Fruit fly (Drosophila melanogaster) whole organism, pupa: ENCODE measurements around the gene spn-F.

ENCODE experiments used
- CG15710 ChIP-seq: fragments of 200-800 bp; sonication (Bioruptor generic); optimal IDR thresholded peaks from 2 replicates; lab custom pipeline; 2018; ENCODE audit warnings: missing biosample characterization, mild to moderate bottlenecking, missing genetic modification characterization, moderate library complexity
- CG17806 ChIP-seq: fragments of 200-800 bp; sonication (Bioruptor generic); optimal IDR thresholded peaks from 2 replicates; lab custom pipeline; 2018; ENCODE audit warnings: missing biosample characterization, mild to moderate bottlenecking, missing genetic modification characterization, moderate library complexity
- CG34367 ChIP-seq: fragments of 200-800 bp; sonication (Bioruptor generic); optimal IDR thresholded peaks from 2 replicates; lab custom pipeline; 2018; ENCODE audit warnings: missing biosample characterization, mild to moderate bottlenecking, missing genetic modification characterization
- CG8159 ChIP-seq: fragments of 200-800 bp; sonication (Bioruptor generic); optimal IDR thresholded peaks from 3 replicates; lab custom pipeline; 2018; ENCODE audit warnings: missing biosample characterization, mild to moderate bottlenecking, missing genetic modification characterization, moderate library complexity
- CG9948 ChIP-seq: fragments of 200-800 bp; sonication (Bioruptor generic); optimal IDR thresholded peaks from 2 replicates; lab custom pipeline; 2018; ENCODE audit warnings: missing biosample characterization, mild to moderate bottlenecking, missing genetic modification characterization, moderate library complexity
- D1 ChIP-seq: fragments of 200-800 bp; sonication (Bioruptor generic); optimal IDR thresholded peaks from 2 replicates; lab custom pipeline; 2018; ENCODE audit warnings: missing biosample characterization, mild to moderate bottlenecking, missing genetic modification characterization, moderate library complexity
- EcR ChIP-seq: fragments of 200-800 bp; sonication (Bioruptor generic); optimal IDR thresholded peaks from 3 replicates; lab custom pipeline; 2019; ENCODE audit warnings: missing biosample characterization, missing genetic modification characterization, mild to moderate bottlenecking, moderate library complexity, missing genetic modification reagents
- Ets98B ChIP-seq: fragments of 200-800 bp; sonication (Bioruptor generic); IDR thresholded peaks from 2 replicates; pipeline ENCODE4 v1.3.6; 2022; ENCODE audit warnings: missing biosample characterization, missing genetic modification characterization
- Pif1A ChIP-seq: fragments of 200-800 bp; sonication (Bioruptor generic); optimal IDR thresholded peaks from 3 replicates; lab custom pipeline; 2016; ENCODE audit warnings: missing biosample characterization, missing genetic modification characterization
- Pif1B ChIP-seq: fragments of 200-800 bp; sonication (Bioruptor generic); optimal IDR thresholded peaks from 3 replicates; lab custom pipeline; 2016; ENCODE audit warnings: missing biosample characterization, missing genetic modification characterization
- fd96Ca ChIP-seq: fragments of 200-800 bp; sonication (Bioruptor generic); IDR thresholded peaks from 3 replicates; pipeline ENCODE4 v1.3.6; 2022; ENCODE audit warnings: missing biosample characterization, missing genetic modification characterization

DNA sequence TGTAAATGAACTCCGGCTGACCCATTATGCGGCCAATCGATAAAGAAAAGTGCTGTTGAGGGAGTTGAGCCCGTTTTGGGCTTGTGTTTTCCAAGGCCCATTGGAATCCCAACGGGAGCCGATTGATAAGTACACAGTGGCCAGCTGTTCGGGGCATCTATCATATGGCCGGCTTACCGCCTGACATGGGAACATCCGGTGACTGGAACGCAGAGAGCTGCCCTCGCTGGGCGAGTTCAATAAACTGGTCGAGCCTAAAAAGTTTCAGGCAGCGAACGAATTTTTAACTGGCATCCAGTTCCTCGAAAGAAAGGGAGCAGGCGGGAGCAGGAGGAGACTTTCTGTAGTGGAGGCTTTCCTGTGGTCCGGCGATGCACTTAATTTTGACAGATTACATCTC lies 46.6 kb downstream of the spn-F start:
- TF ChIP-seq Pif1B (GFP tag; lab: Kevin White, UChicago): no peak
- no peak for TF ChIP-seq Ets98B (GFP tag; lab: Robert Waterston, UW)
- no peak for TF ChIP-seq CG34367 (tag; lab: Kevin White, UChicago)
- TF ChIP-seq CG15710 (tag; lab: Kevin White, UChicago): no peak
- no peak for TF ChIP-seq Pif1A
- no peak for TF ChIP-seq CG17806 (tag; lab: Kevin White, UChicago)
- peak; percentile 52 for TF ChIP-seq EcR (GFP tag; lab: Kevin White, UChicago)
- TF ChIP-seq CG8159 (tag; lab: Kevin White, UChicago): no peak
- no peak for TF ChIP-seq CG9948 (tag; lab: Kevin White, UChicago)
- TF ChIP-seq D1 (tag; lab: Kevin White, UChicago): no peak
- TF ChIP-seq fd96Ca (GFP tag; lab: Robert Waterston, UW): no peak
